Fruit fly (Drosophila melanogaster): Measurements from ENCODE around the gene CG17237.

CG17237 gene

DNA sequence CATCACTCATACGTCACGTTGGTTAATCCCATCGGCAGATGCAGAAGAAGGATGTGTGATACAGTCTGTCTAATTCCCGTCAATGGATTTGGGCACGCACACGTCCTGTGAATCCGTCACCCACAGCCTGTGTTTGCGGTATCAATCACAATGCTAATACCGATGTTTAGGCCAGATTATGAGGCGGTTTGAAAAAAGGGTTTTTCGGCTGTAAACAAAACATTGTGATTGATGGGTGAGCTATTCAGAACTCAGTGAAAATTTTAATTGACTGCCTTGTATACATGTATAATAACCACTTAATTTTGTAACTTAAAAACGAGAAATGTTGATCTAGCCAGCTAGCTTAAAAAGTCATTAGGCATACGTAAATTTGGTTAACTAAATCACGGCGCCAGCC lies 26.1 kb downstream of the CG17237 start, which contains the start of gene CG4270:
CG4270 (plus strand) TSS at position 301 of the 400 bp plus-strand sequence.
- no peak for TF ChIP-seq CG13424 (tag; optimal IDR thresholded peaks at IDR 0.05)
- TF ChIP-seq CG9609 (GFP tag; optimal IDR thresholded peaks at IDR 0.05) = no peak
- TF ChIP-seq ara (GFP tag; IDR thresholded peaks at IDR 0.05) = no peak
- no peak for TF ChIP-seq CG7745 (tag; optimal IDR thresholded peaks at IDR 0.05)
- no peak for TF ChIP-seq toy (GFP tag; IDR thresholded peaks at IDR 0.05)
- no peak for TF ChIP-seq Trl (optimal IDR thresholded peaks at IDR 0.05)
- TF ChIP-seq Trl (GFP tag; optimal IDR thresholded peaks at IDR 0.05) = no peak
- TF ChIP-seq CG12236 (GFP tag; optimal IDR thresholded peaks at IDR 0.05) = no peak
- TF ChIP-seq CG6175 (GFP tag; IDR thresholded peaks at IDR 0.05) = no peak
- no peak for TF ChIP-seq CG10431 (GFP tag; optimal IDR thresholded peaks at IDR 0.05)
- no peak for TF ChIP-seq Sry-δ (GFP tag; optimal IDR thresholded peaks at IDR 0.05)

dm6 chr2L:2254950-2255349 lies 34.3 kb downstream of the CG17237 start, which contains the start of gene Send1:
Send1 (minus strand) TSS chr2L:2255050.
- TF ChIP-seq Gug (GFP tag; IDR thresholded peaks at IDR 0.05) (no peak), Ssrp (tag; optimal IDR thresholded peaks at IDR 0.05) (no peak), CG13123 (GFP tag; optimal IDR thresholded peaks at IDR 0.05) (no peak), CG10431 (GFP tag; optimal IDR thresholded peaks at IDR 0.05) (no peak), Side (GFP tag; optimal IDR thresholded peaks at IDR 0.05) (no peak), D19A (tag; optimal IDR thresholded peaks at IDR 0.05) (no peak), Dip3 (GFP tag; optimal IDR thresholded peaks at IDR 0.05) (no peak), mld (GFP tag; IDR thresholded peaks at IDR 0.05; ENCODE audit: partially characterized antibody) (no peak), ind (GFP tag; optimal IDR thresholded peaks at IDR 0.05) (no peak), Hr51 (GFP tag; optimal IDR thresholded peaks at IDR 0.05) (no peak), Blimp-1 (GFP tag; optimal IDR thresholded peaks at IDR 0.05) (no peak)

DNA sequence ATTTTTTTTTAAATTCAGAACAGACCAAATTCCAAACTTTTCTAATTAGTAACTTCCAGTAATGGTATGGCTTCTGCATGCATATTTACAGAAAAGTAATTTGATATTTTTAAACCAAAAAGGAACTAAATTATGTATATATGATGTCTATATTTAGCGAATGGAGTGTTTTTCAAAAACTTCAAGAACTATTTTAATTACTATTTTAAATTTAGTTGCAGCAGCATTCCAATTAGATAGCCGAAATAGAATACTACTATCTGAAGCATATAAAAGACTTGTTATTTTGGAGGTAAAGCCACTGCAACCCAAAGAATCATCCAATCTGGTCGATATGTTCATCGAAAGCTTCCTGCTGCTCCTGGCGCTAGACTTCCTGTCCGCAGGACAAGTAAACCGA lies 36.5 kb downstream of the CG17237 start, which contains the start of gene CG17234:
CG17234 (plus strand) TSS at position 301 of the 400 bp plus-strand sequence.
- no peak for TF ChIP-seq vfl (GFP tag; optimal IDR thresholded peaks at IDR 0.05)
- TF ChIP-seq CG33557 (GFP tag; optimal IDR thresholded peaks at IDR 0.05) = no peak
- no peak for TF ChIP-seq HLHmδ (GFP tag; optimal IDR thresholded peaks at IDR 0.05)
- TF ChIP-seq CG7786 (GFP tag; optimal IDR thresholded peaks at IDR 0.05) = no peak
- no peak for TF ChIP-seq CG16815 (GFP tag; optimal IDR thresholded peaks at IDR 0.05)
- no peak for TF ChIP-seq YL-1 (GFP tag; optimal IDR thresholded peaks at IDR 0.05)
- TF ChIP-seq Nf-YA (GFP tag; IDR thresholded peaks at IDR 0.05) = no peak
- no peak for TF ChIP-seq CG11560 (tag; IDR thresholded peaks at IDR 0.05)
- no peak for TF ChIP-seq Rx (GFP tag; IDR thresholded peaks at IDR 0.05)
- no peak for TF ChIP-seq dysf (GFP tag; IDR thresholded peaks at IDR 0.05)
- no peak for TF ChIP-seq CG3065 (GFP tag; optimal IDR thresholded peaks at IDR 0.05)
- TF ChIP-seq Mes4 (GFP tag; optimal IDR thresholded peaks at IDR 0.05) = no peak
- no peak for TF ChIP-seq CG11695 (GFP tag; IDR thresholded peaks at IDR 0.05)
- no peak for TF ChIP-seq wor (GFP tag; IDR thresholded peaks at IDR 0.05)
- TF ChIP-seq lab (GFP tag; optimal IDR thresholded peaks at IDR 0.05) = no peak
- TF ChIP-seq CG11456 (GFP tag; IDR thresholded peaks at IDR 0.05) = no peak
- TF ChIP-seq CG4820 (GFP tag; optimal IDR thresholded peaks at IDR 0.05) = no peak
- no peak for TF ChIP-seq Sin3A (optimal IDR thresholded peaks at IDR 0.05)

- TF ChIP-seq CG13894 (tag; optimal IDR thresholded peaks at IDR 0.05) (no peak), Ets97D (GFP tag; optimal IDR thresholded peaks at IDR 0.05) (no peak), Bgb (GFP tag; IDR thresholded peaks at IDR 0.05; ENCODE audit: partially characterized antibody) (no peak), trh (GFP tag; optimal IDR thresholded peaks at IDR 0.05) (no peak), CG1024 (GFP tag; IDR thresholded peaks at IDR 0.05) (no peak)
Observed at dm6 chr2L:2252241-2252640, 37.0 kb downstream of the CG17237 start, which contains the start of gene CG17239. CG17239 (minus strand) TSS chr2L:2252341.
